Worm (Caenorhabditis elegans) whole organism, midembryonic: ENCODE results near the gene Y59C2A.1.
"Not testable (repeated sequence)": the region's sequence is repeated elsewhere in the genome, so short reads cannot be mapped to it uniquely, and the experiment has no call there.

Experiments
- T22C8.4 ChIP-seq: fragments of 200-800 bp; sonication (Bioruptor generic); IDR thresholded peaks from 2 replicates; pipeline ENCODE4 v1.3.6; 2022; ENCODE audit warnings: missing genetic modification characterization, missing compliant biosample characterization
- cog-1 ChIP-seq: sonication (generic microtip); optimal IDR thresholded peaks from 2 replicates; lab custom pipeline; 2016; ENCODE audit warnings: missing genetic modification characterization, missing compliant biosample characterization
- klf-2 ChIP-seq: fragments of 200-800 bp; sonication (Bioruptor generic); conservative IDR thresholded peaks from 2 replicates; pipeline ENCODE4 v1.3.6; 2022; ENCODE audit warnings: missing genetic modification reagents, missing genetic modification characterization, missing compliant biosample characterization
- med-1 ChIP-seq: sonication (generic microtip); optimal IDR thresholded peaks from 2 replicates; lab custom pipeline; 2017; ENCODE audit warnings: missing genetic modification characterization, mild to moderate bottlenecking, missing compliant biosample characterization, antibody characterized with exemption, missing genetic modification reagents; ENCODE audit not compliant: insufficient read depth
- ref-1 ChIP-seq: fragments of 200-800 bp; sonication (Bioruptor generic); conservative IDR thresholded peaks from 2 replicates; pipeline ENCODE4 v1.3.6; 2022; ENCODE audit warnings: missing genetic modification reagents, missing genetic modification characterization, missing compliant biosample characterization
- ztf-23 ChIP-seq: fragments of 200-800 bp; sonication (Bioruptor generic); IDR thresholded peaks from 2 replicates; pipeline ENCODE4 v1.3.6; 2022; ENCODE audit warnings: missing genetic modification reagents, missing genetic modification characterization, missing compliant biosample characterization

Gene Y59C2A.1

ce11 chrII:2236352-2236751 lies 28.4 kb downstream of the Y59C2A.1 start:
- 0 out of 2 replicates have a peak, but pooled peaks have one; percentile 6 for TF ChIP-seq T22C8.4
- no peak for TF ChIP-seq ref-1 (GFP tag; lab: Robert Waterston, UW)

ce11 chrII:2243342-2243741 lies 35.4 kb downstream of the Y59C2A.1 start, which contains the start of gene F54A3.2:
Gene F54A3.2 (plus strand): TSS chrII:2243642.
- TF ChIP-seq med-1 (GFP tag; lab: Kevin White, UChicago) (no peak), T22C8.4 (no peak)

ce11 chrII:2251617-2252016 lies 43.7 kb downstream of the Y59C2A.1 start:
- TF ChIP-seq klf-2 (GFP tag; lab: Robert Waterston, UW) (no peak), ref-1 (GFP tag; lab: Robert Waterston, UW) (peak; percentile 30; the same call in 1 of the 2 replicates)

- TF ChIP-seq med-1 (GFP tag; lab: Kevin White, UChicago) (no peak), klf-2 (GFP tag; lab: Robert Waterston, UW) (no peak)
Observed at ce11 chrII:2253676-2254075, 45.8 kb downstream of the Y59C2A.1 start.

- not testable (repeated sequence) for TF ChIP-seq ztf-23 (GFP tag; lab: Robert Waterston, UW); T22C8.4; cog-1 (tag; lab: Kevin White, UChicago)
Observed at ce11 chrII:2254861-2255260, 46.9 kb downstream of the Y59C2A.1 start, which contains the start of gene K09F6.3. Gene K09F6.3 (plus strand): TSS chrII:2255161.
